Worm (Caenorhabditis elegans) whole organism, L4/young adult: ENCODE measurements around the gene ham-1.

Experiments
- W03F9.2 ChIP-seq: fragments of 150-350 bp; optimal IDR thresholded peaks from 2 replicates; lab custom pipeline; 2014; ENCODE audit warnings: missing biosample characterization, missing genetic modification characterization
- dao-5 ChIP-seq: sonication (generic microtip); optimal IDR thresholded peaks from 2 replicates; lab custom pipeline; 2016; ENCODE audit warnings: missing genotype, missing genetic modification characterization, moderate library complexity, missing compliant biosample characterization
- him-1 ChIP-seq: sonication (generic microtip); optimal IDR thresholded peaks from 2 replicates; lab custom pipeline; 2016; ENCODE audit warnings: missing genotype, missing genetic modification reagents, missing genetic modification characterization, missing compliant biosample characterization

ce11 chrIV:12525409-12525808 lies 16.6 kb upstream of the ham-1 start, which contains the start of gene eak-4:
- TF ChIP-seq W03F9.2 (tag; lab: Kevin White, UChicago) (no peak), dao-5 (no peak), him-1 (no peak)
